Fruit fly (Drosophila melanogaster) whole organism, wandering third instar larva: ENCODE results near the gene CG8086.

ENCODE experiments used
- lola ChIP-seq: fragments of >200 bp; optimal IDR thresholded peaks from 2 replicates; lab custom pipeline; 2017; ENCODE audit warnings: missing biosample characterization, missing genetic modification characterization
- pan ChIP-seq: fragments of >200 bp; optimal IDR thresholded peaks from 2 replicates; lab custom pipeline; 2017

dm6 chr2L:8288087-8288486 lies 30.8 kb upstream of the CG8086 start:
- TF ChIP-seq lola (GFP tag; lab: Kevin White, UChicago) = no peak
- no peak for TF ChIP-seq pan (lab: Kevin White, UChicago)
